Worm (Caenorhabditis elegans): ENCODE measurements around the gene EEED8.12.

EEED8.12 gene

DNA sequence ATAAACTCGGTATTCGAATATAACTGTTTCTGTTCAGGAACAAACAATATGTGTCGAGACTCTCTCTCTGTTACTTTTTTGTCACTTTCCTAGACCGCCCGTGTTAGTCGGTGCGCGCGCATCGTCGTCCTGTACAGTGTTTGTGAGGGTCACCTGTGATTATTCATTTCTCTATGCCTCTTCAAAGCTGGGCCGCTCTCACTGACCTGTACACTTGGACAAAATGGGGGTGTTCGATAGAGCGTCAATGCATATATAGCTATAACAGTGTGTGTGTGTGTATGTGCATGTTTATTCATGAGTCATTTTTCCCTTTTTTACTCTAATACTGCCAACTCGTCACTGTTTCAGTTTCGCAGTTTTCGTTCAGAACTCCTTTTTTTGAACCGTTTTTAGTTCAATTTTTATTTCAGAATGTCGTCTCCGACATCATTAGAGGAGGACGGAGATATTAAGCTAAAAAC, 29.2 kb downstream of the EEED8.12 start, which contains the start of gene pkc-3 (continued):
- TF ChIP-seq nhr-232 (tag; optimal IDR thresholded peaks at IDR 0.05) (no peak), unc-55 (GFP tag; optimal IDR thresholded peaks at IDR 0.05) (no peak), ref-2 (tag; optimal IDR thresholded peaks at IDR 0.05) (no peak), ceh-48 (tag; optimal IDR thresholded peaks at IDR 0.05) (no peak), eyg-1 (tag; optimal IDR thresholded peaks at IDR 0.05) (no peak), pax-1 (tag; optimal IDR thresholded peaks at IDR 0.05) (peak; percentile 26), syd-9 (tag; optimal IDR thresholded peaks at IDR 0.05) (no peak), elt-2 (tag; optimal IDR thresholded peaks at IDR 0.05) (peak; percentile 74), hlh-15 (tag; optimal IDR thresholded peaks at IDR 0.05) (no peak), ahr-1 (tag; optimal IDR thresholded peaks at IDR 0.05) (no peak)

DNA sequence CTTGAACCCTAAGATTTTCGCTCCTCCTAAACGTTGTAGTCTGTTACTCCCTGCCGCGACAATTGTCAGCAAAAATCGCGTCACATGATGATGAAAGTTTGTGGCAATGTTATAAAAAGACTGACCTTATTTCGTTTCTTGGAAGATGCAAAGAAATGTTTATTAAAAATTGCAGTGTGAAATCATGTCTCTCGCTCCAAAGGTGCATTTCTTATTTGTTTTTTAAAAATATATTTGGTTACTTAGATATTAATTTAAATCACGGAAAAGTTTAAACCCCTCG, 30.6 kb downstream of the EEED8.12 start:
- TF ChIP-seq hlh-30 (tag; optimal IDR thresholded peaks at IDR 0.05; ENCODE audit: insufficient read depth): no peak
- TF ChIP-seq odd-2 (tag; optimal IDR thresholded peaks at IDR 0.05): no peak
- TF ChIP-seq ceh-22 (tag; optimal IDR thresholded peaks at IDR 0.05): no peak
- no peak for TF ChIP-seq nfya-1 (tag; optimal IDR thresholded peaks at IDR 0.05)
- no peak for TF ChIP-seq ama-1 (optimal IDR thresholded peaks at IDR 0.05)
- no peak for TF ChIP-seq K09A11.1 (tag; optimal IDR thresholded peaks at IDR 0.05; ENCODE audit: insufficient read depth)
- TF ChIP-seq ceh-19 (GFP tag; optimal IDR thresholded peaks at IDR 0.05): no peak
- no peak for TF ChIP-seq tbx-7 (tag; optimal IDR thresholded peaks at IDR 0.05)
- TF ChIP-seq K02D7.2 (tag; optimal IDR thresholded peaks at IDR 0.05): no peak

DNA sequence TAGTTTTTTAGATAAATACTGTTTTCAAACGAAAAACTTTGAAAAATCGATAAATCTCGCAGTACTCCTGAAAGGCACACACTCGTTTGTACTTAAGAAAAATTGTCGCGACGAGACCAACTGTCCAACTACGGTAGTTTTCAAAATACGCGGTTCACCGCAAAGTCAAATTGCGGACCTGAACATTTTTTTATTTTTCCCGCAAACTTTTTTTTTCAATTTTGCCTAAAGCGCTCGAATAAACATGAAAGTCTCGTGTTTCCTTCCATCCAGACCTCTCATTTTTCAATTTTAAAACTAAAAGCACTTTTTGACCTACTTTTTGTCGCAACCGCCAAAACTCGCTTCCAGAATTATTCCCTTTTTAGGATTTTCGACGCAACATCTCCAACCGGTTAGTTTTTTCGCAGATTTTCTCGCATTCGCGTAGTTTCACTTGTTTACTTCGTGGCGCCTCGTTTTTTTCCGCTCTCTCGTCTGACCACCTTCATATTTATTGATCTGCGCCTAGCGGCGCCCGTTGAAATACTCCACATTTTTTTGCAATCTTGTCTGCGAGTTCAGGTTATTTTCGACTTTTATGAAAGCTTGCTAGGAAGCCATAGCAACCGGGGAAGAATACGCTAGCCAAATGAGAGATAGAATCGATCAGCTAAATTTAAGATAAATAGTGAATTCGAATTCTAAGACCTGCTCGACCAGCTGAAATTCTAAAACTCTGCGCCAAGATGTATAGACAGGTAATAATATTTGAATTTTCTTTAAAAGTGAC, 31.2 kb downstream of the EEED8.12 start, which contains the start of gene prdx-2:
Gene prdx-2, plus strand, starts transcription at position 729 of the 772 bp plus-strand sequence.
- TF ChIP-seq che-1 (tag; optimal IDR thresholded peaks at IDR 0.05) (no peak), pat-9 (tag; optimal IDR thresholded peaks at IDR 0.05) (no peak), ceh-48 (tag; optimal IDR thresholded peaks at IDR 0.05) (no peak), ets-4 (tag; optimal IDR thresholded peaks at IDR 0.05) (no peak), elt-2 (tag; optimal IDR thresholded peaks at IDR 0.05) (no peak), fax-1 (tag; optimal IDR thresholded peaks at IDR 0.05) (no peak), hlh-8 (tag; optimal IDR thresholded peaks at IDR 0.05) (no peak), ceh-22 (tag; optimal IDR thresholded peaks at IDR 0.05) (no peak), npax-4 (tag; optimal IDR thresholded peaks at IDR 0.05) (no peak), rnt-1 (tag; optimal IDR thresholded peaks at IDR 0.05) (no peak), pros-1 (tag; optimal IDR thresholded peaks at IDR 0.05) (no peak)

DNA sequence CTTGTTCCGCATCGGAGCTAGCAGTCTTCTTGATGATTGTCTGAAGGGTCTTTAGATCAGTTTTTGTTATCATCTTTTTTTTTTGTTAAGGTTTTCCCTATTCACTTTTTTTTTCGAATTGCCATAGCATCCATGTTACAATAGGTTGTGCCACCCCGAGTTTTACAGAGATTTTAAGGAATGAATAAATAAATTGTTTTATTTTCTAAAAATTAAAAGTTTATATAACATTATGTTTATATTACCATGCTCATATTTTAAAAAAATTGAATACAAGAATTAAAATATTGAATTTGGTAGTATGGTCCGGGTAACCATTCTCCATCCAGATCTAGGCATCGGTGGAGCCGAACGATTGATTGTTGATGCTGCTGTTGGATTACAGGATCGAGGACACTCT, 33.9 kb downstream of the EEED8.12 start, which contains the start of gene algn-2:
Gene algn-2, plus strand, starts transcription at position 301 of the 400 bp plus-strand sequence.
- TF ChIP-seq hlh-8 (tag; optimal IDR thresholded peaks at IDR 0.05): no peak

DNA sequence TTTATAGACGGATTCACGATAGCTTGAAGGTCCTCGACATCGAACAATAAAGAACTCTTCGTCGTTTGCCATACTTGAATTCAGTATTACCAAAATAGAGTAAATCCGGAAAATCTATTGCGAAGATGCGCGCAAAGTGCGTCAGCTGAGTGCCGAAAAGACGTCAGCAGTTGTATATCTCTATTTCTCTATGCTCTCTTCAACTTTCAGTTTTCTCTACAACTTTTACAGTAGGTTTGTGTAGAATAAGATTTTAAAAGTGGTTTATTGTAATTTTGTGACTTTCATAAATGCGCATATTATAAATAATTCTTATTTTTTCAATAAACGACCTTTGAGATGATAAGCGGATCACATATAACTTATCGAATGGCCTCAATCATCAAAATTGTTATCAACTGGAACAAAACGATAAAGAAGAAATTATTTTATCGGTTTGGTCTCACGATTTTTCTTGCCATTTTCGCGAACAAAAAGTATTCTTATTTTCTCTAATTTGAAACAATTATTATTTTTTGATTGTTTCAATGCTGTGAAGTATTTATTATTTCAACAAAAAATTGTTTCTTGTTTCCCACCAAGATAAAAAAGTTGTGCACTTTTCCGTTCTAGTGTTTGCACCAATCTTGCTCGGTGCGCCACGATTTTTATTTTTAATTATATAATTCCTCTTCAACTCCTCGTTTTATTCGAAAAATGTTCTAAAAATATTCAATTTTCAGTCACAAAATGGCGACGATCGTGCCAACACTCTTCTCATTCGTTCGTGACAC, 35.4 kb downstream of the EEED8.12 start, which contains the start of the genes agt-2 and F09E5.3:
Gene agt-2, minus strand, starts transcription at position 553 of the 773 bp plus-strand sequence.
Gene F09E5.3, plus strand, starts transcription at position 723 of the 773 bp plus-strand sequence.
- TF ChIP-seq Y22D7AL.16 (tag; optimal IDR thresholded peaks at IDR 0.05): peak; percentile 1
- peak; percentile 31 for TF ChIP-seq ref-2 (tag; optimal IDR thresholded peaks at IDR 0.05)
- no peak for TF ChIP-seq lim-6 (tag; optimal IDR thresholded peaks at IDR 0.05)
- TF ChIP-seq ceh-48 (tag; optimal IDR thresholded peaks at IDR 0.05): peak; percentile 40
- TF ChIP-seq ceh-9 (tag; optimal IDR thresholded peaks at IDR 0.05): no peak
- peak; percentile 7 for TF ChIP-seq ceh-2 (tag; optimal IDR thresholded peaks at IDR 0.05)
- TF ChIP-seq pat-9 (tag; optimal IDR thresholded peaks at IDR 0.05): no peak
- TF ChIP-seq sox-2 (GFP tag; IDR thresholded peaks at IDR 0.05): no peak
- peak; percentile 8 for TF ChIP-seq unc-55 (GFP tag; optimal IDR thresholded peaks at IDR 0.05)
- peak; percentile 56 for TF ChIP-seq ceh-18 (tag; optimal IDR thresholded peaks at IDR 0.05)
- TF ChIP-seq hlh-30 (tag; optimal IDR thresholded peaks at IDR 0.05; ENCODE audit: insufficient read depth): peak; percentile 42
- peak; percentile 42 for TF ChIP-seq ceh-31 (tag; optimal IDR thresholded peaks at IDR 0.05)
- peak; percentile 55 for TF ChIP-seq tbx-2 (tag; optimal IDR thresholded peaks at IDR 0.05)
- no peak for TF ChIP-seq ceh-19 (GFP tag; optimal IDR thresholded peaks at IDR 0.05)
- peak; percentile 39 for TF ChIP-seq madf-2 (tag; optimal IDR thresholded peaks at IDR 0.05)
- TF ChIP-seq K09A11.1 (tag; optimal IDR thresholded peaks at IDR 0.05; ENCODE audit: insufficient read depth): no peak
- TF ChIP-seq nfya-1 (tag; optimal IDR thresholded peaks at IDR 0.05): peak; percentile 81
- TF ChIP-seq sdc-2 (tag; optimal IDR thresholded peaks at IDR 0.05): peak; percentile 25
- TF ChIP-seq unc-42 (tag; optimal IDR thresholded peaks at IDR 0.05): peak; percentile 65
- TF ChIP-seq F13H6.1 (tag; optimal IDR thresholded peaks at IDR 0.05): no peak
- TF ChIP-seq ceh-34 (tag; optimal IDR thresholded peaks at IDR 0.05): peak; percentile 57
- peak; percentile 47 for TF ChIP-seq ets-4 (tag; optimal IDR thresholded peaks at IDR 0.05)
- TF ChIP-seq ceh-30 (tag; optimal IDR thresholded peaks at IDR 0.05): peak; percentile 92
- no peak for TF ChIP-seq ceh-6 (GFP tag; optimal IDR thresholded peaks at IDR 0.05)
- no peak for TF ChIP-seq eyg-1 (tag; optimal IDR thresholded peaks at IDR 0.05)

Measured in whole organism, late embryonic.